Fruit fly (Drosophila melanogaster): ENCODE results near the gene Lint-1.

DNA sequence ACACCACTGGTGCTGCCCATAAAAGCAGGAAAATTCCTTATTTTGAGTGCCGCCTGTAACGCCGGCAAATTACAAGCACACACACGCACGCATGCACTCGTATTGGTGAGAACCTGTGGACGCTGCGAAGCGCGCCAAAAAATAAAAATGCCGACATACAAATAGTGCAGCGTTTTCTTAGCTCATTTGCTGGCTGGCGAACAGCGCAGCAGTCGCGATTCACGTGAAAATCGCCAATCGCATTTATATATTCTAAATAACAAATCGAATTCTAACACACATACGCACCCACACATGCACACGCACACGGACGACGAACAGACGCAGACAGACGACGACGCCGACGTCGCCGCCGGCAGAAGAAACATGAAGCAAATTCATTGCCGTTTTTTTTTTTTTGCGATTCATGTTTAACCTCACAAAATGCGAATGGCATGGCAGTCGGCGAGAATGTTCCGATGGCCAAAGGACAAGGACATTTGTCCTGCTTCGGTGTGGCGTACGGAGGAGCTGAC, 1.5 kb upstream of the Lint-1 start:
- TF ChIP-seq CTCF (optimal IDR thresholded peaks at IDR 0.05), result no peak
- no peak for TF ChIP-seq CG8478 (optimal IDR thresholded peaks at IDR 0.05)

Data from S2 (cell line).